Worm (Caenorhabditis elegans) whole organism, L3 larva: ENCODE measurements around the gene T14B4.9.

Source experiments
- R02D3.7 ChIP-seq: fragments of 150-350 bp; optimal IDR thresholded peaks from 2 replicates; lab custom pipeline; 2014; ENCODE audit warnings: missing biosample characterization, missing genetic modification characterization
- ZK546.5 ChIP-seq: sonication (generic microtip); optimal IDR thresholded peaks from 2 replicates; lab custom pipeline; 2017; ENCODE audit warnings: missing biosample characterization, missing genetic modification characterization
- aly-2 ChIP-seq: fragments of 150-350 bp; optimal IDR thresholded peaks from 2 replicates; lab custom pipeline; 2014; ENCODE audit warnings: missing biosample characterization, missing genetic modification characterization
- ceh-16 ChIP-seq: sonication (generic microtip); optimal IDR thresholded peaks from 2 replicates; lab custom pipeline; 2017; ENCODE audit warnings: missing biosample characterization, missing genetic modification characterization
- daf-12 ChIP-seq: fragments of 150-350 bp; optimal IDR thresholded peaks from 2 replicates; lab custom pipeline; 2014; ENCODE audit warnings: missing biosample characterization, missing genetic modification reagents, missing genetic modification characterization
- egl-27 ChIP-seq: sonication (generic microtip); optimal IDR thresholded peaks from 4 replicates; lab custom pipeline; 2017; ENCODE audit warnings: missing biosample characterization, missing genetic modification reagents, missing genetic modification characterization
- egl-5 ChIP-seq: fragments of 150-350 bp; optimal IDR thresholded peaks from 2 replicates; lab custom pipeline; 2017; ENCODE audit warnings: missing biosample characterization, missing genetic modification reagents, missing genetic modification characterization, inconsistent platforms
- elt-1 ChIP-seq: fragments of 150-350 bp; optimal IDR thresholded peaks from 2 replicates; lab custom pipeline; 2014; ENCODE audit warnings: missing biosample characterization, missing genetic modification characterization
- elt-2 ChIP-seq: sonication (generic microtip); optimal IDR thresholded peaks from 2 replicates; lab custom pipeline; 2016; ENCODE audit warnings: missing genetic modification reagents, mild to moderate bottlenecking, missing genetic modification characterization, missing compliant biosample characterization
- elt-3 ChIP-seq, 3 experiments: fragments of 150-350 bp in 1 of 3; sonication (generic microtip) in 2 of 3; optimal IDR thresholded peaks; 2 replicates in 2 of 3; 4 replicates in 1 of 3; lab custom pipeline; 2014 to 2017; ENCODE audit warnings: missing biosample characterization in 3 of 3, missing genetic modification characterization in 3 of 3
- fkh-10 ChIP-seq: sonication (generic microtip); optimal IDR thresholded peaks from 2 replicates; lab custom pipeline; 2017; ENCODE audit warnings: missing biosample characterization, missing genetic modification reagents, missing genetic modification characterization
- fos-1 ChIP-seq: fragments of 150-350 bp; optimal IDR thresholded peaks from 2 replicates; lab custom pipeline; 2014; ENCODE audit warnings: missing biosample characterization, missing genetic modification characterization
- hmg-11 ChIP-seq: sonication (generic microtip); optimal IDR thresholded peaks from 2 replicates; lab custom pipeline; 2016; ENCODE audit warnings: missing genetic modification characterization, missing compliant biosample characterization
- jun-1 ChIP-seq: fragments of 150-350 bp; optimal IDR thresholded peaks from 2 replicates; lab custom pipeline; 2014; ENCODE audit warnings: missing biosample characterization, missing genetic modification reagents, missing genetic modification characterization
- lin-15B ChIP-seq: fragments of 150-350 bp; optimal IDR thresholded peaks from 2 replicates; lab custom pipeline; 2014; ENCODE audit warnings: missing biosample characterization, missing genetic modification characterization
- lin-39 ChIP-seq: fragments of 150-350 bp; optimal IDR thresholded peaks from 2 replicates; lab custom pipeline; 2018; ENCODE audit warnings: missing biosample characterization, missing genetic modification reagents, missing genetic modification characterization
- nfya-1 ChIP-seq: sonication (generic microtip); optimal IDR thresholded peaks from 2 replicates; lab custom pipeline; 2017; ENCODE audit warnings: missing genetic modification characterization, mild to moderate bottlenecking, missing compliant biosample characterization, antibody characterized with exemption, moderate library complexity; ENCODE audit not compliant: insufficient read depth
- nhr-11 ChIP-seq: fragments of 150-350 bp; optimal IDR thresholded peaks from 2 replicates; lab custom pipeline; 2014; ENCODE audit warnings: missing biosample characterization, missing genetic modification characterization
- nhr-12 ChIP-seq: fragments of 150-350 bp; optimal IDR thresholded peaks from 2 replicates; lab custom pipeline; 2014; ENCODE audit warnings: missing biosample characterization, missing genetic modification characterization
- nhr-23 ChIP-seq: fragments of 150-350 bp; optimal IDR thresholded peaks from 2 replicates; lab custom pipeline; 2014; ENCODE audit warnings: missing biosample characterization, missing genetic modification reagents, missing genetic modification characterization
- nhr-237 ChIP-seq: fragments of 150-350 bp; optimal IDR thresholded peaks from 2 replicates; lab custom pipeline; 2014; ENCODE audit warnings: missing biosample characterization, missing genetic modification characterization
- nhr-77 ChIP-seq: fragments of 150-350 bp; optimal IDR thresholded peaks from 2 replicates; lab custom pipeline; 2014; ENCODE audit warnings: missing biosample characterization, missing genetic modification characterization
- pqm-1 ChIP-seq: fragments of 150-350 bp; optimal IDR thresholded peaks from 2 replicates; lab custom pipeline; 2017; ENCODE audit warnings: missing biosample characterization, missing genetic modification characterization, inconsistent platforms
- skn-1 ChIP-seq: fragments of 150-350 bp; optimal IDR thresholded peaks from 2 replicates; lab custom pipeline; 2014; ENCODE audit warnings: missing biosample characterization, missing genetic modification characterization
- tbx-2 ChIP-seq: sonication (generic microtip); optimal IDR thresholded peaks from 2 replicates; lab custom pipeline; 2016; ENCODE audit warnings: mild to moderate bottlenecking, missing genetic modification characterization, missing compliant biosample characterization
- unc-39 ChIP-seq: sonication (generic microtip); optimal IDR thresholded peaks from 4 replicates; lab custom pipeline; 2017; ENCODE audit warnings: missing biosample characterization, missing genetic modification characterization
- unc-62 ChIP-seq: fragments of 150-350 bp; sonication (generic microtip); optimal IDR thresholded peaks from 4 replicates; lab custom pipeline; 2014; ENCODE audit warnings: missing biosample characterization, missing genetic modification reagents, missing genetic modification characterization

T14B4.9 gene

DNA sequence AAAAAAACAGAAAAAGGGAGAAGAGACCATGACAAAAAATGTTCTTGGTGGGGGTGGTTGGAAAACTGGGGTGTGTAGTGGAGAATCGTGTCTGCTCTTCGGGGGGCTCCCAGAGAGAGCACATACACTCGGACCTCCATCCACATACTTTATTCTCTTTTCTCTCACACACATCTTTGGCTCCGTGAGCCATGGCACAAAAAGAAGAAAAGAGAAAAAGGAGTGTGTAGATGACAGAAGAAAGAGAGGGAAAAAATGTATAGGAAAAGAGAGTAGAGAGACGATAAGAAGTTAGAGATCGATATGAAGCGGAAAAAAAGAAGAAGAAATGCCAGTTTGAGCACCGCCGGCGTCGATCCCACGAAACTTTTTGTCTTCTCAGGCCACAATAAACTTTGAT lies 24.6 kb downstream of the T14B4.9 start:
- TF ChIP-seq hmg-11 (tag; lab: Kevin White, UChicago) = peak; percentile 37
- peak; percentile 18 for TF ChIP-seq egl-5 (tag; lab: Kevin White, UChicago)
- TF ChIP-seq unc-62 (GFP tag; lab: Kevin White, UChicago) = peak; percentile 15
- TF ChIP-seq R02D3.7 (tag; lab: Kevin White, UChicago) = no peak
- peak; percentile 21 for TF ChIP-seq lin-15B (tag; lab: Kevin White, UChicago)
- peak; percentile 65 for TF ChIP-seq lin-39 (tag; lab: Kevin White, UChicago)
- peak; percentile 78 for TF ChIP-seq nfya-1 (tag; lab: Kevin White, UChicago)
- TF ChIP-seq jun-1 = no peak
- TF ChIP-seq, all 47 proteins: peak for 6

- peak; percentile 96 for TF ChIP-seq lin-39 (tag; lab: Kevin White, UChicago)
- TF ChIP-seq unc-62 (GFP tag; lab: Kevin White, UChicago) = peak; percentile 27
- TF ChIP-seq daf-12 (tag; lab: Kevin White, UChicago) = no peak
- TF ChIP-seq nhr-237 (tag; lab: Kevin White, UChicago) = no peak
- TF ChIP-seq nfya-1 (tag; lab: Kevin White, UChicago) = peak; percentile 52
- TF ChIP-seq jun-1 = no peak
- TF ChIP-seq aly-2 (tag; lab: Kevin White, UChicago) = no peak
- TF ChIP-seq elt-1 = peak; percentile 0
Observed at ce11 chrII:6707496-6708260, 25.9 kb downstream of the T14B4.9 start.

DNA sequence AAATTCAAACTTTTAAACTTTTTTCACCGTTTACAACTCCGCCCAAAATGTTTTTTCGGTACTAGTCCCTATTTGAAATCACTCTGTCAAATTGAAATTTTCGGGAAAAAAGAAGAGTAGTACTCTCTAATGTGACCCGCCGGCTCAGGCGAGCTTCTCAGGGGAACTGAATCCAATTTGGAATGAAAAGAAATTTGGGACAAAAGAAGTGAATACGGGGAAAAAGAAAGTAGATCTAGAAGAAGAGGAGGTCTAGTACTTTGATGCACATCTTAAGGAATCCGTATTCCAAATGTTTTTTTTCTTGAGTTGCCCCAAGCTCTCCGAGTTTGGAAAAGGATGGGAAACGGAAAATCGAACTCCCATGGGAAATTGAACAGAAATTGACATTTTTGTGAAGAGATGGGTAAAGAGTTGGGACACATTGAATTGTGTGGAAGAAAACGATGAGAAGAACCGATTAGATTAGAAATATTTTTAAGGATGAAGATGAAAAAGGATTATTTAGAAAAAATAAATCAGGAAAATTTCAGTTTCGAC lies 27.0 kb downstream of the T14B4.9 start:
- TF ChIP-seq elt-2 = no peak
- TF ChIP-seq skn-1 (tag; lab: Kevin White, UChicago) = no peak
- no peak for TF ChIP-seq ceh-16 (tag; lab: Kevin White, UChicago)
- TF ChIP-seq fos-1 (tag; lab: Kevin White, UChicago) = no peak
- peak; percentile 44 for TF ChIP-seq fkh-10 (GFP tag; lab: Kevin White, UChicago)
- TF ChIP-seq nhr-77 (tag; lab: Kevin White, UChicago) = no peak
- no peak for TF ChIP-seq elt-3 (tag; optimal IDR thresholded peaks at IDR 0.05; lab: Kevin White, UChicago)

DNA sequence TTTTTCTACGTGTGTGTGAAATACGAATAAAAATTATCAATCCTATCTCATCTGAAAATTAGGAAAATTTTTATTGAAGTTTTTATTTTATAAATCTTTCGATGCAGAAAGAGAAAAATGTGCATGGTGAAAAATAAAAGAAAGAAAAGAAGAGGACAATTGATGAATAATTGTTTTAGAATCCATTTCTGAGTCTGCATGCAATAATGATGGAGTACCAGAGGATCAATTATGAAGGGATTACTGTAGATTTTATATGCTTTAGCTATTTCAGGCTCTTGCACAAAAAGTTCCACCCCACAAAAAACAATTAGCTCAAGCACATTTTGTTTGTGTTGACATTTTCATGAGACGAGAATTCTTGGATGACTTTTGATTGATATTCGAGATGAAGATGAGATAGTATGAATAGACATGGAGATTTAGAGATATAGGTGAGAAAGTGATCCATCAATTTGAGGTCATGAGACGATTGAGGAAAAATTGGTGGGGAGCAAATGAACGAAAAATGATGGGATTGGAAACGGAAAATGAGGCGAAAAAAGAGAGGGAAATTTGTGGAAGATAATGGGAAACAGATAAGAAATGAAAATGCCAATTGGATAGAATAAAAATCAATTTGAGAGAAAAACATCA lies 27.9 kb downstream of the T14B4.9 start, which contains the start of gene rpy-1:
rpy-1 (minus strand) TSS at position 51 of the 636 bp plus-strand sequence.
- no peak for TF ChIP-seq ZK546.5
- TF ChIP-seq lin-39 (tag; lab: Kevin White, UChicago) = peak; percentile 46
- TF ChIP-seq nhr-11 (tag; lab: Kevin White, UChicago) = no peak
- peak; percentile 0 for TF ChIP-seq nfya-1 (tag; lab: Kevin White, UChicago)
- no peak for TF ChIP-seq egl-27 (tag; lab: Kevin White, UChicago)
- TF ChIP-seq egl-5 (tag; lab: Kevin White, UChicago) = peak; percentile 32
- TF ChIP-seq daf-12 (tag; lab: Kevin White, UChicago) = no peak
- TF ChIP-seq, all 47 proteins: peak for 3

ce11 chrII:6701497-6701896 lies 32.1 kb downstream of the T14B4.9 start, which contains the start of gene C18H9.6:
C18H9.6 (minus strand) TSS chrII:6701625.
- TF ChIP-seq skn-1 (tag; lab: Kevin White, UChicago) (peak; percentile 77), jun-1 (peak; percentile 9), pqm-1 (tag; lab: Kevin White, UChicago) (peak; percentile 85), elt-3 (tag; optimal IDR thresholded peaks at IDR 0.05; lab: Kevin White, UChicago) (no peak), elt-2 (peak; percentile 93)
- TF ChIP-seq, all 47 proteins: peak for 4

- TF ChIP-seq pqm-1 (tag; lab: Kevin White, UChicago) (no peak), jun-1 (no peak), tbx-2 (tag; lab: Kevin White, UChicago) (no peak), nhr-23 (tag; lab: Kevin White, UChicago) (no peak), ceh-16 (tag; lab: Kevin White, UChicago) (no peak), elt-1 (no peak), nhr-77 (tag; lab: Kevin White, UChicago) (no peak), ZK546.5 (no peak), fos-1 (tag; lab: Kevin White, UChicago) (no peak), unc-39 (no peak), nhr-12 (no peak)
Observed at ce11 chrII:6698784-6699183, 34.8 kb downstream of the T14B4.9 start, which contains the start of gene C18H9.1. C18H9.1 (plus strand) TSS chrII:6699084.
